In the genomic region with DNA sequence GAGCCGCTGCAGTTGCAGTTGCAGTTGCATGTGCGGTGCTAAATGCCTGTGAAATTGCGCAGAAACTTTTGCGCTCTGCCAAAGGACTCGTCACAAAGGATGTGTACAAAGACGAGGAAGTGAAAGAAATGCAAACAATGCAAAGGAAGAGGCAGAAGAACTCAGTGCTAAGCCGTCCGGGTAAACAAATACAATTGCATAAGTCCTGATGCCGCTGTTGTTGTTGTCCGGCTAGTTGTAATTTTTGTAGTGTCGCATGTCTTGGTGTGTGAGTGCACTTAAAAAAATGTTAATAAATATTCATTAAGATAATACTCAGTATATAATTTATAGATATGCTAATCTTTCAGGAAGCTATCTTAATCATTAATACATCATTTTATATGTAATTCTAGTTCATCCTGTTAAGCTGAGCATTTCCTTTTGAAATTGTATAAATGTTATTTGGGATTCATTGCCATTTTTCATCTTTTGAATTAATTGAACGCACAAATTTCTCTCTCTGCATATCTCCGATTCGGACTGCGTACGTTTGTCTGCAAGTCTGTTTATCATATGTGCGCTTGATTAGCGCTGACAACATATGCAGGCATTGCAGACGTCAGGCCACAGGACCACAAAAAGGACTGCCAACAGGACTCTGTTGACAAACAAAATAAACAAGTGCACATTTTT, we compare ENCODE assay signal across 1 fruit fly cellular context.
TF ChIP-seq lines count a peak whose summit lies in the region.

No protein-coding gene starts in this region.

TF ChIP-seq in whole organism, embryonic, 481 proteins besides CTCF, POLR2A, EP300 and RAD21 (continued from another document):
- TF ChIP-seq CG10979 (tag; optimal IDR thresholded peaks at IDR 0.05; lab: Kevin White, UChicago) (peak; percentile 45), CG30020 (tag; optimal IDR thresholded peaks at IDR 0.05; lab: Kevin White, UChicago) (no peak), CG8765 (GFP tag; IDR thresholded peaks at IDR 0.05; lab: Robert Waterston, UW) (no peak), croc (GFP tag; conservative IDR thresholded peaks at IDR 0.05; lab: Robert Waterston, UW) (no peak), CG14710 (tag; optimal IDR thresholded peaks at IDR 0.05; lab: Kevin White, UChicago) (peak; percentile 33), aop (GFP tag; IDR thresholded peaks at IDR 0.05; lab: Robert Waterston, UW) (no peak), Bteb2 (GFP tag; optimal IDR thresholded peaks at IDR 0.05; lab: Kevin White, UChicago) (no peak), rib (GFP tag; IDR thresholded peaks at IDR 0.05; lab: Robert Waterston, UW) (no peak), dmrt11E (tag; optimal IDR thresholded peaks at IDR 0.05; lab: Kevin White, UChicago) (peak; percentile 37), gfzf (GFP tag; optimal IDR thresholded peaks at IDR 0.05; lab: Kevin White, UChicago) (no peak), ash1 (GFP tag; optimal IDR thresholded peaks at IDR 0.05; lab: Kevin White, UChicago) (no peak), CrebB (tag; optimal IDR thresholded peaks at IDR 0.05; lab: Kevin White, UChicago) (no peak), Hr78 (GFP tag; optimal IDR thresholded peaks at IDR 0.05; lab: Kevin White, UChicago) (no peak), CG7963 (GFP tag; IDR thresholded peaks at IDR 0.05; lab: Robert Waterston, UW; ENCODE audit: partially characterized antibody) (no peak), gem (tag; optimal IDR thresholded peaks at IDR 0.05; lab: Kevin White, UChicago) (peak; percentile 32), kah (GFP tag; optimal IDR thresholded peaks at IDR 0.05; lab: Kevin White, UChicago) (no peak), CG2712 (tag; optimal IDR thresholded peaks at IDR 0.05; lab: Kevin White, UChicago) (peak; percentile 34), fd102C (GFP tag; optimal IDR thresholded peaks at IDR 0.05; lab: Kevin White, UChicago) (peak; percentile 32), CG8924 (tag; optimal IDR thresholded peaks at IDR 0.05; lab: Kevin White, UChicago) (peak; percentile 33), CG17359 (tag; optimal IDR thresholded peaks at IDR 0.05; lab: Kevin White, UChicago) (no peak), CG30403 (GFP tag; optimal IDR thresholded peaks at IDR 0.05; lab: Kevin White, UChicago) (no peak), sens (GFP tag; lab: Kevin White, UChicago) (peak; percentile 45), kni (GFP tag; optimal IDR thresholded peaks at IDR 0.05; lab: Kevin White, UChicago) (no peak), tll (GFP tag; optimal IDR thresholded peaks at IDR 0.05; lab: Kevin White, UChicago) (peak in 1 of 2 experiments; percentile 67), E2f1 (GFP tag; IDR thresholded peaks at IDR 0.05; lab: Robert Waterston, UW) (no peak), E2f2 (GFP tag; IDR thresholded peaks at IDR 0.05; lab: Robert Waterston, UW) (no peak), CG9727 (GFP tag; optimal IDR thresholded peaks at IDR 0.05; lab: Kevin White, UChicago) (peak; percentile 30), CG17568 (GFP tag; optimal IDR thresholded peaks at IDR 0.05; lab: Kevin White, UChicago) (no peak), ara (GFP tag; IDR thresholded peaks at IDR 0.05; lab: Robert Waterston, UW) (0 out of 2 replicates have a peak, but pooled peaks have one; percentile 18), CG6765 (GFP tag; optimal IDR thresholded peaks at IDR 0.05; lab: Kevin White, UChicago) (no peak), CG34422 (GFP tag; IDR thresholded peaks at IDR 0.05; lab: Robert Waterston, UW) (no peak), nerfin-1 (tag; optimal IDR thresholded peaks at IDR 0.05; lab: Kevin White, UChicago) (no peak), NC2β (GFP tag; optimal IDR thresholded peaks at IDR 0.05; lab: Kevin White, UChicago) (no peak), bcd (GFP tag; optimal IDR thresholded peaks at IDR 0.05; lab: Kevin White, UChicago) (no peak), cg (GFP tag; optimal IDR thresholded peaks at IDR 0.05; lab: Kevin White, UChicago) (no peak), Atf-2 (GFP tag; optimal IDR thresholded peaks at IDR 0.05; lab: Kevin White, UChicago) (no peak), CG4820 (GFP tag; optimal IDR thresholded peaks at IDR 0.05; lab: Kevin White, UChicago) (no peak), CG18262 (tag; optimal IDR thresholded peaks at IDR 0.05; lab: Kevin White, UChicago) (peak; percentile 27), pb (GFP tag; optimal IDR thresholded peaks at IDR 0.05; lab: Kevin White, UChicago) (no peak), CG6854 (GFP tag; optimal IDR thresholded peaks at IDR 0.05; lab: Kevin White, UChicago) (no peak), CG8089 (GFP tag; optimal IDR thresholded peaks at IDR 0.05; lab: Kevin White, UChicago) (no peak), CG4730 (GFP tag; IDR thresholded peaks at IDR 0.05; lab: Robert Waterston, UW) (no peak), dm (GFP tag; optimal IDR thresholded peaks at IDR 0.05; lab: Kevin White, UChicago) (no peak), twi (tag; optimal IDR thresholded peaks at IDR 0.05; lab: Kevin White, UChicago) (peak; percentile 93), sima (GFP tag; optimal IDR thresholded peaks at IDR 0.05; lab: Kevin White, UChicago) (no peak), CG15479 (GFP tag; optimal IDR thresholded peaks at IDR 0.05; lab: Kevin White, UChicago) (no peak), lbe (GFP tag; optimal IDR thresholded peaks at IDR 0.05; lab: Kevin White, UChicago) (no peak), CG14667 (GFP tag; IDR thresholded peaks at IDR 0.05; lab: Robert Waterston, UW) (no peak), vvl (GFP tag; IDR thresholded peaks at IDR 0.05; lab: Robert Waterston, UW) (no peak), pho (GFP tag; optimal IDR thresholded peaks at IDR 0.05; lab: Kevin White, UChicago) (no peak), zen (tag; optimal IDR thresholded peaks at IDR 0.05; lab: Kevin White, UChicago) (peak; percentile 52), Deaf1 (tag; optimal IDR thresholded peaks at IDR 0.05; lab: Kevin White, UChicago) (no peak), gcm2 (GFP tag; optimal IDR thresholded peaks at IDR 0.05; lab: Kevin White, UChicago) (no peak), trem (tag; optimal IDR thresholded peaks at IDR 0.05; lab: Kevin White, UChicago) (peak; percentile 3), CG15601 (tag; optimal IDR thresholded peaks at IDR 0.05; lab: Kevin White, UChicago) (no peak), CG10462 (GFP tag; optimal IDR thresholded peaks at IDR 0.05; lab: Kevin White, UChicago) (no peak), CG17829 (tag; optimal IDR thresholded peaks at IDR 0.05; lab: Kevin White, UChicago) (peak; percentile 35), Xrp1 (GFP tag; IDR thresholded peaks at IDR 0.05; lab: Robert Waterston, UW) (peak; percentile 40; the same call in 1 of the 2 replicates), CG4404 (GFP tag; IDR thresholded peaks at IDR 0.05; lab: Robert Waterston, UW) (0 out of 2 replicates have a peak, but pooled peaks have one; percentile 31), pum (GFP tag; optimal IDR thresholded peaks at IDR 0.05; lab: Kevin White, UChicago) (no peak), cwo (GFP tag; optimal IDR thresholded peaks at IDR 0.05; lab: Kevin White, UChicago) (no peak), mam (GFP tag; optimal IDR thresholded peaks at IDR 0.05; lab: Kevin White, UChicago) (no peak), CG10267 (tag; optimal IDR thresholded peaks at IDR 0.05; lab: Kevin White, UChicago) (peak; percentile 26), gt (GFP tag; IDR thresholded peaks at IDR 0.05; lab: Robert Waterston, UW) (no peak), CG18619 (GFP tag; optimal IDR thresholded peaks at IDR 0.05; lab: Kevin White, UChicago) (no peak), CG7786 (GFP tag; optimal IDR thresholded peaks at IDR 0.05; lab: Kevin White, UChicago) (no peak), phol (tag; optimal IDR thresholded peaks at IDR 0.05; lab: Kevin White, UChicago) (peak; percentile 19)
